Worm (Caenorhabditis elegans) whole organism, late embryonic: Measurements from ENCODE around the gene rnp-7.

Source experiments
- C08G9.2 ChIP-seq: sonication (generic microtip); optimal IDR thresholded peaks from 2 replicates; lab custom pipeline; 2016; ENCODE audit warnings: mild to moderate bottlenecking, missing genetic modification characterization, moderate library complexity, missing compliant biosample characterization
- ceh-22 ChIP-seq: sonication (generic microtip); optimal IDR thresholded peaks from 2 replicates; lab custom pipeline; 2017; ENCODE audit warnings: missing biosample characterization, missing genetic modification characterization
- ceh-34 ChIP-seq: sonication (generic microtip); optimal IDR thresholded peaks from 2 replicates; lab custom pipeline; 2016; ENCODE audit warnings: mild to moderate bottlenecking, missing genetic modification characterization, missing compliant biosample characterization
- elt-4 ChIP-seq: sonication (generic microtip); optimal IDR thresholded peaks from 2 replicates; lab custom pipeline; 2016; ENCODE audit warnings: missing genetic modification characterization, missing compliant biosample characterization
- fkh-10 ChIP-seq: fragments of 150-350 bp; optimal IDR thresholded peaks from 2 replicates; lab custom pipeline; 2014; ENCODE audit warnings: missing biosample characterization, missing genetic modification reagents, missing genetic modification characterization
- zip-5 ChIP-seq: sonication (generic microtip); optimal IDR thresholded peaks from 2 replicates; lab custom pipeline; 2016; ENCODE audit warnings: missing genetic modification characterization, missing compliant biosample characterization

DNA sequence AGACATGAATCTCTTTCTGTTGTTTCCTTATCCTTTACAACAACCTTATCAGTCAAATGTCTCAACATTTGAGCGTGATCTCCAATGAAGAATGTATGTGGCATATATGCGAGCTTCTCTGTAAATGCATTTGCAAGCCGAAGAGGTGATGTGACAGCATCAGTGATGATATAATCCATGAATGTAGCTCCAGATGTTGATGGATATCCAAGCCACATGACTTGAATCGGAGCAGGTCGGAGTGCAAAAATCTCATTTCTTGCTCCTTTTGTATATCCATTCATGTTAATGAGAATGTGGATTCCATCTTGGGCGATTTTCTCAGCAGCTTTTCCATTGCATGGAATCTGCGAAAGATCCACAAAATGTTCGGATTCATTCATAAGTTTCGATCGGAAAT lies 12.8 kb downstream of the rnp-7 start:
- TF ChIP-seq zip-5 (tag; lab: Kevin White, UChicago) = no peak
- no peak for TF ChIP-seq fkh-10 (GFP tag; lab: Kevin White, UChicago)
- no peak for TF ChIP-seq ceh-34
- TF ChIP-seq elt-4 (tag; lab: Kevin White, UChicago) = no peak
- no peak for TF ChIP-seq ceh-22 (tag; lab: Kevin White, UChicago)
- no peak for TF ChIP-seq C08G9.2 (tag; lab: Kevin White, UChicago)
